Fruit fly (Drosophila melanogaster) whole organism, pupa: ENCODE measurements around the gene CG31740.

ENCODE experiments used
- CG10348 ChIP-seq: fragments of 200-800 bp; sonication (Bioruptor generic); IDR thresholded peaks from 2 replicates; pipeline ENCODE4 v1.3.6; 2022; ENCODE audit warnings: missing biosample characterization, missing genetic modification characterization
- CG12605 ChIP-seq: fragments of 200-800 bp; sonication (Bioruptor generic); IDR thresholded peaks from 2 replicates; pipeline ENCODE4 v1.3.6; 2022; ENCODE audit warnings: missing biosample characterization, missing genetic modification characterization
- CG13204 ChIP-seq: fragments of 200-800 bp; sonication (Bioruptor generic); optimal IDR thresholded peaks from 2 replicates; lab custom pipeline; 2018; ENCODE audit warnings: missing biosample characterization, mild to moderate bottlenecking, missing genetic modification characterization, moderate library complexity
- CG14655 ChIP-seq: fragments of 200-800 bp; sonication (Bioruptor generic); optimal IDR thresholded peaks from 3 replicates; lab custom pipeline; 2017; ENCODE audit warnings: mild to moderate bottlenecking, missing biosample characterization, missing genetic modification reagents, missing genetic modification characterization
- CG15710 ChIP-seq: fragments of 200-800 bp; sonication (Bioruptor generic); optimal IDR thresholded peaks from 2 replicates; lab custom pipeline; 2018; ENCODE audit warnings: missing biosample characterization, mild to moderate bottlenecking, missing genetic modification characterization, moderate library complexity
- CG17806 ChIP-seq: fragments of 200-800 bp; sonication (Bioruptor generic); optimal IDR thresholded peaks from 2 replicates; lab custom pipeline; 2018; ENCODE audit warnings: missing biosample characterization, mild to moderate bottlenecking, missing genetic modification characterization, moderate library complexity
- CG32121 ChIP-seq: fragments of 200-800 bp; sonication (Bioruptor generic); IDR thresholded peaks from 2 replicates; pipeline ENCODE4 v1.3.6; 2022; ENCODE audit warnings: missing biosample characterization, missing genetic modification characterization
- CG34367 ChIP-seq: fragments of 200-800 bp; sonication (Bioruptor generic); optimal IDR thresholded peaks from 2 replicates; lab custom pipeline; 2018; ENCODE audit warnings: missing biosample characterization, mild to moderate bottlenecking, missing genetic modification characterization
- CG4496 ChIP-seq: fragments of 200-800 bp; sonication (Bioruptor generic); IDR thresholded peaks from 3 replicates; pipeline ENCODE4 v1.3.6; 2022; ENCODE audit warnings: missing biosample characterization, missing genetic modification characterization
- CG8159 ChIP-seq: fragments of 200-800 bp; sonication (Bioruptor generic); optimal IDR thresholded peaks from 3 replicates; lab custom pipeline; 2018; ENCODE audit warnings: missing biosample characterization, mild to moderate bottlenecking, missing genetic modification characterization, moderate library complexity
- CG8301 ChIP-seq: fragments of 200-800 bp; sonication (Bioruptor generic); optimal IDR thresholded peaks from 2 replicates; lab custom pipeline; 2018; ENCODE audit warnings: missing biosample characterization, mild to moderate bottlenecking, missing genetic modification characterization
- CG9948 ChIP-seq: fragments of 200-800 bp; sonication (Bioruptor generic); optimal IDR thresholded peaks from 2 replicates; lab custom pipeline; 2018; ENCODE audit warnings: missing biosample characterization, mild to moderate bottlenecking, missing genetic modification characterization, moderate library complexity
- D1 ChIP-seq: fragments of 200-800 bp; sonication (Bioruptor generic); optimal IDR thresholded peaks from 2 replicates; lab custom pipeline; 2018; ENCODE audit warnings: missing biosample characterization, mild to moderate bottlenecking, missing genetic modification characterization, moderate library complexity
- EcR ChIP-seq: fragments of 200-800 bp; sonication (Bioruptor generic); optimal IDR thresholded peaks from 3 replicates; lab custom pipeline; 2019; ENCODE audit warnings: missing biosample characterization, missing genetic modification characterization, mild to moderate bottlenecking, moderate library complexity, missing genetic modification reagents
- Ets98B ChIP-seq: fragments of 200-800 bp; sonication (Bioruptor generic); IDR thresholded peaks from 2 replicates; pipeline ENCODE4 v1.3.6; 2022; ENCODE audit warnings: missing biosample characterization, missing genetic modification characterization
- Pif1A ChIP-seq: fragments of 200-800 bp; sonication (Bioruptor generic); optimal IDR thresholded peaks from 3 replicates; lab custom pipeline; 2016; ENCODE audit warnings: missing biosample characterization, missing genetic modification characterization
- Pif1B ChIP-seq: fragments of 200-800 bp; sonication (Bioruptor generic); optimal IDR thresholded peaks from 3 replicates; lab custom pipeline; 2016; ENCODE audit warnings: missing biosample characterization, missing genetic modification characterization
- Snoo ChIP-seq: fragments of 200-800 bp; sonication (Bioruptor generic); optimal IDR thresholded peaks from 3 replicates; lab custom pipeline; 2017; ENCODE audit warnings: missing biosample characterization, mild to moderate bottlenecking, missing genetic modification characterization, inconsistent platforms
- fd96Ca ChIP-seq: fragments of 200-800 bp; sonication (Bioruptor generic); IDR thresholded peaks from 3 replicates; pipeline ENCODE4 v1.3.6; 2022; ENCODE audit warnings: missing biosample characterization, missing genetic modification characterization
- gl ChIP-seq: fragments of 200-800 bp; sonication (Bioruptor generic); optimal IDR thresholded peaks from 2 replicates; lab custom pipeline; 2018; ENCODE audit warnings: missing biosample characterization, mild to moderate bottlenecking, missing genetic modification characterization
- rn ChIP-seq: fragments of 200-800 bp; sonication (Bioruptor generic); IDR thresholded peaks from 2 replicates; pipeline ENCODE4 v1.3.6; 2022; ENCODE audit warnings: missing biosample characterization, missing genetic modification characterization

Gene CG31740

DNA sequence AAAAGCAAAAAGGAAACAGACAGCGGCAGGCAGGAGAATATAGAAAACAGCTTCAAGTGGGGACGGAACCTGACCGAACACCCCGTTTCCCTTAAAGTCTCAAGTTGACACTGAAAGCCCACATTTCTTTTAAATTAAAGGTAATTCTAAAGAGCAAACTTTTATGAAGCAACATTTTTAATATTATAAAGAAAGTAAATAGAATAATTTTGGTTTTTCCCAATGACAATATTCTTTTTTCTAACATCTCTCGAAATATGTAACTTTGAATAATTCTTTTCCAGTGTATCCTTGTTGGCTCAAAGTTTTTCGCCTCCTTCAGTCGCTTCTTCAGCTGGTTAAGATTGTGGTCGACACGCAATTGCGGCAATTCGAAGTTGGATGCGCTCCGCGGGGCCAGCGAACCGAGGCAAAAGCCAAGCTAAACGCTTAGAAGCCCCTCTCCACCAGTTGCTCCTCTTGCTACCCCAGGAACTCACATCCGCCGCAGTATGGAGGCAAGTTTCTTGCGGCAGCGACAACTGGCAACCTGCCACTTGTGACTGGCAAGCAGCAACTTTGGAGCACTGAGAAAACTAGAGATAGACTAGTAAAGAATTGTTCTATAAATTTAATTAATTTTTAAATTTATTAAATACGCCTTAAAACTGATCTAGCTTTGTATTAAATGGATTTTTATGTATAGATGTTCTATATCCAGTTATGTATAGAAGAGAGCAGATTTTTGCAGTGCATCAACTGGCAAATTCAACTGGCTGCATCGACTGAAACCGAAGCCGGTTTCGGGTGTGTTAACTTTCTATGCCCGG, 5.5 kb upstream of the CG31740 start:
- TF ChIP-seq CG32121, result peak; percentile 95
- TF ChIP-seq CG4496 (GFP tag; lab: Robert Waterston, UW), result peak; percentile 93
- TF ChIP-seq Snoo (tag; lab: Kevin White, UChicago), result peak; percentile 62
- peak; percentile 53 for TF ChIP-seq Pif1A (GFP tag; lab: Kevin White, UChicago)
- peak; percentile 80 for TF ChIP-seq CG14655 (GFP tag; lab: Kevin White, UChicago)
- peak; percentile 76 for TF ChIP-seq CG9948
- peak; percentile 68 for TF ChIP-seq Pif1B (GFP tag; lab: Kevin White, UChicago)
- peak; percentile 87 for TF ChIP-seq fd96Ca (GFP tag; lab: Robert Waterston, UW)
- TF ChIP-seq CG17806, result peak; percentile 81
- peak; percentile 89 for TF ChIP-seq rn (GFP tag; lab: Robert Waterston, UW)
- peak; percentile 75 for TF ChIP-seq CG8301 (tag; lab: Kevin White, UChicago)
- peak; percentile 76 for TF ChIP-seq CG8159 (tag; lab: Kevin White, UChicago)
- peak; percentile 1 for TF ChIP-seq D1 (tag; lab: Kevin White, UChicago)
- TF ChIP-seq CG13204 (GFP tag; lab: Kevin White, UChicago), result peak; percentile 45
- peak; percentile 23 for TF ChIP-seq EcR (GFP tag; lab: Kevin White, UChicago)
- peak; percentile 91 for TF ChIP-seq Ets98B
- TF ChIP-seq CG15710 (tag; lab: Kevin White, UChicago), result peak; percentile 76
- peak; percentile 14 for TF ChIP-seq gl (tag; lab: Kevin White, UChicago)
- TF ChIP-seq CG12605 (GFP tag; lab: Robert Waterston, UW), result peak; percentile 82
- TF ChIP-seq CG34367 (tag; lab: Kevin White, UChicago), result peak; percentile 58
- peak; percentile 53; the same call in 1 of the 2 replicates for TF ChIP-seq CG10348 (GFP tag; lab: Robert Waterston, UW)

DNA sequence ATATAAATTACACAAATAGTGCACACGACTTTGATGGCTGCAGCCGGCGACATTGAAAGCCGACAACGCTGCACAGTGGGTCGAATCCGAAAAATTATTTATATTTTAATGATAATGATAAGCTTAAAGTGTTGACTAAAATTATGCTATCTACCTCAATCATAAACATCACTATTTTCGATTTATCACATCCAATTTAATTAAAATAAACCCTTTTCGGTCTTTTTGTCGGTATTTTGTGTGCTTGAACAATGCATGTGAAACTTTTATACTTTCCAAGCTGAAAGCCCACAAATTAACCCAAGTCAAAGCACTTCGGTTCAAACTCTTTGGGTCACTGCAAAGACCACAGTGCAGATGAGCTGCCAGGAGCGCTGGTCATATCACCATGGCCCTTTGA, 3.3 kb upstream of the CG31740 start:
- TF ChIP-seq CG17806, result peak; percentile 49
- peak; percentile 45 for TF ChIP-seq CG8159 (tag; lab: Kevin White, UChicago)
- peak; percentile 83 for TF ChIP-seq CG14655 (GFP tag; lab: Kevin White, UChicago)
- no peak for TF ChIP-seq CG13204 (GFP tag; lab: Kevin White, UChicago)
- TF ChIP-seq CG8301 (tag; lab: Kevin White, UChicago), result peak; percentile 80
- no peak; the same call in 1 of the 2 replicates for TF ChIP-seq rn (GFP tag; lab: Robert Waterston, UW)
- TF ChIP-seq fd96Ca (GFP tag; lab: Robert Waterston, UW), result peak; percentile 75
- peak; percentile 67 for TF ChIP-seq CG9948
- TF ChIP-seq CG15710 (tag; lab: Kevin White, UChicago), result no peak
- peak; percentile 45; the same call in 1 of the 2 replicates for TF ChIP-seq Ets98B
- peak; percentile 39; the same call in 2 of the 3 replicates for TF ChIP-seq CG4496 (GFP tag; lab: Robert Waterston, UW)
- peak; percentile 55 for TF ChIP-seq Pif1A (GFP tag; lab: Kevin White, UChicago)
- peak; percentile 29 for TF ChIP-seq Pif1B (GFP tag; lab: Kevin White, UChicago)
- no peak for TF ChIP-seq Snoo (tag; lab: Kevin White, UChicago)
- peak; percentile 36 for TF ChIP-seq CG34367 (tag; lab: Kevin White, UChicago)

DNA sequence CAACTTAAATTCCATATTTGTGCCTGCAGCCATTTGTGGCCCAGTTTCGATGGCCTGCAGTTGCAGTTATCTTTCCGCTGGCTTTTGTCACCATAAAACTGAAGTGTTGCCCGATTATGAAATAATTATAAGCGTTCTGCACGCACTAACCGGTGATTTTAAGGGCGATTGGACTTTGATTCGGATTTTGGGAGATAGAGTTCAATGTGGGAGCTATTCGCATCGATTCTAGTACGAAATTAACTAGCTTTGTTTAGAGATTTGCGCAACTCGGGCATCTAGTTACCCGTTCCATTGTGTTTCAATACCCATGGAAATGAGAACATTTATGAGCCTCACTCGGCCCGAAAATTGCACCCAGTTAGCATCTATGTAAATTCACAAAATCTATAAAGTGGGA, 2.4 kb upstream of the CG31740 start, which contains the start of gene CG5693:
Gene CG5693, plus strand, starts transcription at position 301 of the 400 bp plus-strand sequence.
- no peak for TF ChIP-seq CG34367 (tag; lab: Kevin White, UChicago)
- TF ChIP-seq CG15710 (tag; lab: Kevin White, UChicago), result no peak
- TF ChIP-seq Snoo (tag; lab: Kevin White, UChicago), result no peak
- no peak for TF ChIP-seq CG14655 (GFP tag; lab: Kevin White, UChicago)
- TF ChIP-seq CG17806, result no peak
- TF ChIP-seq D1 (tag; lab: Kevin White, UChicago), result no peak
- no peak for TF ChIP-seq CG13204 (GFP tag; lab: Kevin White, UChicago)

DNA sequence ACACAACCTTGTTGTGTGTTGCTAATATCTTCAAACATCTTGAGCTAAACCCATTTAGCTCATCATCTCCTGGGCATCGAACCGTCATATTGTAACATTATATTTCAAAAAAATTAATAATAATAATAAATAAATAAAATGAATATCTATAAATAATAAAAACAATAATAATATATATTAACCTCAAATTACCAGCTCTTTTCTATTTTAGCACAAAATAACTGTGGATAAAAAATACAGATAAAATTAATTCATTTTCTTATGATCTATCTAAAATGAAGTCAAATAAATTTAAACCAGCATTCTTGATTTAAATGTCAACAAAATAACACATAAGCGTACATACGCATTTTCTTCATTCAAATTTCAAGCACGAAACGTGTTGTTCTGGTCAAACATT, 1.7 kb upstream of the CG31740 start, which contains the start of gene CG42659:
Gene CG42659, plus strand, starts transcription at position 301 of the 400 bp plus-strand sequence.
- TF ChIP-seq Pif1B (GFP tag; lab: Kevin White, UChicago) (no peak), CG4496 (GFP tag; lab: Robert Waterston, UW) (no peak), CG14655 (GFP tag; lab: Kevin White, UChicago) (no peak), CG10348 (GFP tag; lab: Robert Waterston, UW) (no peak), fd96Ca (GFP tag; lab: Robert Waterston, UW) (no peak)

DNA sequence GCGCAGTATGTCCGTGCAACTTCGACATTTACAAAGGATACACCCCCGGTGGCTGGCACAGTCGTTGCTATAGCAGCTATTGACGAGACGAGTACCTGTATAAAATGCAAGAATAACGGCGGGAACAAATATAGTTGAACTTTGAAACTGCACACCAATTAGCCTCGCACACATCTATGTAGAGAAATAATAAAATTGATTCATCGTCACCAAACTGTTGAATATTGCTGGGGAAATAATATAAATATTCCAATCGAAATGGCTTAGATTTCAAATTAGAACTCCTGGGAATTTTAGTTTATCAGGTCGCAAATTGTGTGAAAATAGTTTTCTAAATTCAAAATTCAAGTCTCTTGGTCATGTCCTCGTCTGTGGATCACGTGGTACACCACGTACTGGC, 1.1 kb upstream of the CG31740 start, which contains the start of the genes CG42634 and CG42635:
Gene CG42634, plus strand, starts transcription at position 301 of the 400 bp plus-strand sequence.
Gene CG42635, plus strand, starts transcription at position 301 of the 400 bp plus-strand sequence.
- TF ChIP-seq EcR (GFP tag; lab: Kevin White, UChicago) (no peak), Snoo (tag; lab: Kevin White, UChicago) (no peak), CG17806 (no peak), CG32121 (no peak), CG8159 (tag; lab: Kevin White, UChicago) (no peak), CG9948 (no peak), Pif1A (GFP tag; lab: Kevin White, UChicago) (no peak), CG14655 (GFP tag; lab: Kevin White, UChicago) (no peak), CG4496 (GFP tag; lab: Robert Waterston, UW) (no peak), Pif1B (GFP tag; lab: Kevin White, UChicago) (no peak), CG8301 (tag; lab: Kevin White, UChicago) (no peak), rn (GFP tag; lab: Robert Waterston, UW) (no peak), CG10348 (GFP tag; lab: Robert Waterston, UW) (no peak), D1 (tag; lab: Kevin White, UChicago) (no peak), fd96Ca (GFP tag; lab: Robert Waterston, UW) (no peak), CG13204 (GFP tag; lab: Kevin White, UChicago) (no peak), CG34367 (tag; lab: Kevin White, UChicago) (no peak), gl (tag; lab: Kevin White, UChicago) (no peak)
